Fruit fly (Drosophila melanogaster) whole organism: ENCODE data around the gene CG8329.

ENCODE experiments used
- CG8478 ChIP-seq: fragments of >200 bp; optimal IDR thresholded peaks from 2 replicates; lab custom pipeline; 2018; ENCODE audit warnings: inconsistent platforms
- Dll ChIP-seq: fragments of >200 bp; optimal IDR thresholded peaks from 2 replicates; lab custom pipeline; 2017
- EcR ChIP-seq, 2 experiments: fragments of >200 bp; optimal IDR thresholded peaks; 2 replicates each; lab custom pipeline; 2017; ENCODE audit warnings: missing biosample characterization in 2 of 2, missing genetic modification characterization in 2 of 2, missing genetic modification reagents in 2 of 2
- pan ChIP-seq: fragments of >200 bp; optimal IDR thresholded peaks from 2 replicates; lab custom pipeline; 2017
- psq ChIP-seq: fragments of >200 bp; optimal IDR thresholded peaks from 2 replicates; lab custom pipeline; 2017
- usp ChIP-seq: fragments of >200 bp; optimal IDR thresholded peaks from 2 replicates; lab custom pipeline; 2017; ENCODE audit warnings: missing biosample characterization, missing genetic modification characterization, mixed read lengths

CG8329 gene

dm6 chr3L:9637812-9638211, at the start of gene CG8329:
TSS of gene CG8329 (plus strand) at chr3L:9638112.
- TF ChIP-seq Dll (lab: Kevin White, UChicago) = no peak
- no peak for TF ChIP-seq pan
- TF ChIP-seq EcR (GFP tag; optimal IDR thresholded peaks at IDR 0.05; lab: Kevin White, UChicago) = no peak
- no peak for TF ChIP-seq usp (GFP tag; lab: Kevin White, UChicago)
- TF ChIP-seq psq = no peak
- TF ChIP-seq CG8478 = no peak

- TF ChIP-seq usp (GFP tag; lab: Kevin White, UChicago) (no peak), pan (no peak), CG8478 (no peak), EcR (GFP tag; optimal IDR thresholded peaks at IDR 0.05; lab: Kevin White, UChicago) (no peak), psq (no peak), Dll (lab: Kevin White, UChicago) (no peak)
These were observed 40.4 kb upstream of the CG8329 start, which contains the start of gene Tmc for dm6 chr3L:9597464-9597863. TSS of gene Tmc (plus strand) at chr3L:9597764.

- TF ChIP-seq psq (no peak), CG8478 (no peak), Dll (lab: Kevin White, UChicago) (no peak), pan (no peak), EcR (GFP tag; optimal IDR thresholded peaks at IDR 0.05; lab: Kevin White, UChicago) (no peak), usp (GFP tag; lab: Kevin White, UChicago) (no peak)
These were observed 39.2 kb upstream of the CG8329 start, which contains the start of gene CG3222 for dm6 chr3L:9598688-9599087. TSS of gene CG3222 (plus strand) at chr3L:9598988.

- TF ChIP-seq Dll (lab: Kevin White, UChicago) (no peak), psq (no peak), EcR (GFP tag; optimal IDR thresholded peaks at IDR 0.05; lab: Kevin White, UChicago) (no peak)
These were observed 36.7 kb upstream of the CG8329 start, which contains the start of the genes CG3088 and CG3306 for dm6 chr3L:9601225-9601624. TSS of gene CG3088 (minus strand) at chr3L:9601325. TSS of gene CG3306 (plus strand) at chr3L:9601523.

- TF ChIP-seq CG8478 = no peak
- TF ChIP-seq EcR (GFP tag; optimal IDR thresholded peaks at IDR 0.05; lab: Kevin White, UChicago) = no peak
- no peak for TF ChIP-seq usp (GFP tag; lab: Kevin White, UChicago)
- TF ChIP-seq Dll (lab: Kevin White, UChicago) = no peak
- no peak for TF ChIP-seq psq
- no peak for TF ChIP-seq pan
These were observed 23.8 kb upstream of the CG8329 start for dm6 chr3L:9613960-9614588.

- TF ChIP-seq pan = no peak
- no peak for TF ChIP-seq CG8478
- TF ChIP-seq EcR (GFP tag; optimal IDR thresholded peaks at IDR 0.05; lab: Kevin White, UChicago) = no peak
- no peak for TF ChIP-seq psq
- TF ChIP-seq usp (GFP tag; lab: Kevin White, UChicago) = no peak
- no peak for TF ChIP-seq Dll (lab: Kevin White, UChicago)
These were observed 23.1 kb upstream of the CG8329 start, which contains the start of gene LanB2 for dm6 chr3L:9614589-9615442. TSS of gene LanB2 (plus strand) at chr3L:9614914.

dm6 chr3L:9615443-9616141, 22.3 kb upstream of the CG8329 start:
- no peak for TF ChIP-seq EcR (GFP tag; optimal IDR thresholded peaks at IDR 0.05; lab: Kevin White, UChicago)
- no peak for TF ChIP-seq psq
- no peak for TF ChIP-seq pan
- TF ChIP-seq usp (GFP tag; lab: Kevin White, UChicago) = no peak
- TF ChIP-seq CG8478 = no peak

- no peak for TF ChIP-seq CG8478
- no peak for TF ChIP-seq pan
- TF ChIP-seq psq = no peak
- no peak for TF ChIP-seq Dll (lab: Kevin White, UChicago)
- no peak for TF ChIP-seq usp (GFP tag; lab: Kevin White, UChicago)
These were observed 13.9 kb upstream of the CG8329 start, which contains the start of gene CG3335 for dm6 chr3L:9624014-9624413. TSS of gene CG3335 (plus strand) at chr3L:9624237.

- TF ChIP-seq usp (GFP tag; lab: Kevin White, UChicago) = no peak
- TF ChIP-seq psq = no peak
- no peak for TF ChIP-seq CG8478
- no peak for TF ChIP-seq EcR (GFP tag; optimal IDR thresholded peaks at IDR 0.05; lab: Kevin White, UChicago)
- TF ChIP-seq pan = no peak
- no peak for TF ChIP-seq Dll (lab: Kevin White, UChicago)
These were observed 9.5 kb upstream of the CG8329 start, which contains the start of gene Cyp40 for dm6 chr3L:9628376-9628775. TSS of gene Cyp40 (plus strand) at chr3L:9628676.

- no peak for TF ChIP-seq Dll (lab: Kevin White, UChicago)
- TF ChIP-seq usp (GFP tag; lab: Kevin White, UChicago) = no peak
- no peak for TF ChIP-seq psq
- TF ChIP-seq CG8478 = no peak
- TF ChIP-seq EcR (GFP tag; optimal IDR thresholded peaks at IDR 0.05; lab: Kevin White, UChicago) = no peak
- no peak for TF ChIP-seq pan
These were observed 8.8 kb upstream of the CG8329 start, which contains the start of gene Or67b for dm6 chr3L:9629093-9629492. TSS of gene Or67b (minus strand) at chr3L:9629193.

dm6 chr3L:9629910-9630309, 8.0 kb upstream of the CG8329 start:
- no peak for TF ChIP-seq EcR (GFP tag; optimal IDR thresholded peaks at IDR 0.05; lab: Kevin White, UChicago)
- TF ChIP-seq pan = no peak
- no peak for TF ChIP-seq Dll (lab: Kevin White, UChicago)
- TF ChIP-seq CG8478 = no peak
- no peak for TF ChIP-seq psq
- TF ChIP-seq usp (GFP tag; lab: Kevin White, UChicago) = no peak

dm6 chr3L:9638971-9639370, 1.1 kb downstream of the CG8329 start, which contains the start of gene CG18179:
TSS of gene CG18179 (plus strand) at chr3L:9639271.
- TF ChIP-seq psq = no peak
